Fruit fly (Drosophila melanogaster) whole organism, prepupa: ENCODE data around the gene Vm26Ab.

Source experiments
- Blimp-1 ChIP-seq: fragments of 200-800 bp; sonication (Bioruptor generic); optimal IDR thresholded peaks from 3 replicates; lab custom pipeline; 2017; ENCODE audit warnings: missing biosample characterization, missing genetic modification characterization, mild to moderate bottlenecking, moderate library complexity, missing genetic modification reagents
- CG10669 ChIP-seq: fragments of 200-800 bp; sonication (Bioruptor generic); optimal IDR thresholded peaks from 3 replicates; lab custom pipeline; 2018; ENCODE audit warnings: missing biosample characterization, mild to moderate bottlenecking, missing genetic modification characterization, moderate library complexity
- CG11294 ChIP-seq: fragments of 200-800 bp; sonication (Bioruptor generic); IDR thresholded peaks from 2 replicates; pipeline ENCODE4 v1.3.6; 2022; ENCODE audit warnings: missing biosample characterization, missing genetic modification characterization
- CG11902 ChIP-seq: fragments of 200-800 bp; sonication (Bioruptor generic); optimal IDR thresholded peaks from 3 replicates; lab custom pipeline; 2016; ENCODE audit warnings: missing biosample characterization, missing genetic modification characterization
- CG15336 ChIP-seq: fragments of 200-800 bp; sonication (Bioruptor generic); IDR thresholded peaks from 2 replicates; pipeline ENCODE4 v1.3.6; 2022; ENCODE audit warnings: missing biosample characterization, missing genetic modification characterization
- CG1621 ChIP-seq: fragments of 200-800 bp; sonication (Bioruptor generic); optimal IDR thresholded peaks from 3 replicates; lab custom pipeline; 2018; ENCODE audit warnings: missing biosample characterization, mild to moderate bottlenecking, missing genetic modification characterization
- CG16779 ChIP-seq: fragments of 200-800 bp; sonication (Bioruptor generic); optimal IDR thresholded peaks from 3 replicates; lab custom pipeline; 2017; ENCODE audit warnings: missing biosample characterization, mild to moderate bottlenecking, missing genetic modification characterization
- CG3032 ChIP-seq: fragments of 200-800 bp; optimal IDR thresholded peaks from 2 replicates; lab custom pipeline; 2019; ENCODE audit warnings: missing biosample characterization, mild to moderate bottlenecking, missing genetic modification characterization, moderate library complexity
- CG31627 ChIP-seq: fragments of 200-800 bp; sonication (Bioruptor generic); optimal IDR thresholded peaks from 3 replicates; lab custom pipeline; 2016; ENCODE audit warnings: missing biosample characterization, missing genetic modification characterization
- CG3919 ChIP-seq: fragments of 200-800 bp; sonication (Bioruptor generic); optimal IDR thresholded peaks from 3 replicates; lab custom pipeline; 2016; ENCODE audit warnings: missing biosample characterization, missing genetic modification characterization
- CG4318 ChIP-seq: fragments of 200-800 bp; sonication (Bioruptor generic); optimal IDR thresholded peaks from 3 replicates; lab custom pipeline; 2017; ENCODE audit warnings: missing biosample characterization, mild to moderate bottlenecking, missing genetic modification characterization
- CG6163 ChIP-seq: fragments of 200-800 bp; sonication (Bioruptor generic); IDR thresholded peaks from 3 replicates; pipeline ENCODE4 v1.3.6; 2022; ENCODE audit warnings: missing biosample characterization, missing genetic modification characterization
- CG6792 ChIP-seq: fragments of 200-800 bp; sonication (Bioruptor generic); optimal IDR thresholded peaks from 3 replicates; lab custom pipeline; 2016; ENCODE audit warnings: missing biosample characterization, missing genetic modification characterization
- CG6808 ChIP-seq: fragments of 200-800 bp; sonication (Bioruptor generic); optimal IDR thresholded peaks from 3 replicates; lab custom pipeline; 2017; ENCODE audit warnings: missing biosample characterization, missing genetic modification characterization, mild to moderate bottlenecking, moderate library complexity, missing genetic modification reagents
- CG6854 ChIP-seq: fragments of 200-800 bp; sonication (Bioruptor generic); optimal IDR thresholded peaks from 2 replicates; lab custom pipeline; 2017; ENCODE audit warnings: missing biosample characterization, mild to moderate bottlenecking, missing genetic modification characterization
- CG7368 ChIP-seq: fragments of 200-800 bp; sonication (Bioruptor generic); optimal IDR thresholded peaks from 3 replicates; lab custom pipeline; 2016; ENCODE audit warnings: missing biosample characterization, missing genetic modification characterization
- CG8319 ChIP-seq: fragments of 200-800 bp; sonication (Bioruptor generic); optimal IDR thresholded peaks from 3 replicates; lab custom pipeline; 2016; ENCODE audit warnings: missing biosample characterization, missing genetic modification characterization
- CG8632 ChIP-seq: fragments of 200-800 bp; sonication (Bioruptor generic); optimal IDR thresholded peaks from 3 replicates; lab custom pipeline; 2016; ENCODE audit warnings: missing biosample characterization, missing genetic modification characterization
- Eip78C ChIP-seq: fragments of 200-800 bp; sonication (Bioruptor generic); peaks from one replicate; lab custom pipeline; 2016; ENCODE audit warnings: missing biosample characterization, missing genetic modification characterization
- Eip93F ChIP-seq: fragments of 200-800 bp; sonication (Bioruptor generic); optimal IDR thresholded peaks from 2 replicates; lab custom pipeline; 2016; ENCODE audit warnings: missing biosample characterization, mild to moderate bottlenecking, missing genetic modification characterization
- Ets96B ChIP-seq: fragments of 200-800 bp; optimal IDR thresholded peaks from 2 replicates; lab custom pipeline; 2019; ENCODE audit warnings: missing biosample characterization, mild to moderate bottlenecking, missing genetic modification characterization, moderate library complexity
- Gug ChIP-seq: fragments of 200-800 bp; sonication (Bioruptor generic); IDR thresholded peaks from 2 replicates; pipeline ENCODE4 v1.3.6; 2022; ENCODE audit warnings: missing biosample characterization, missing genetic modification characterization
- Hr38 ChIP-seq: sonication (Bioruptor generic); optimal IDR thresholded peaks from 2 replicates; lab custom pipeline; 2016; ENCODE audit warnings: missing biosample characterization, missing genetic modification characterization
- Hr39 ChIP-seq: fragments of 200-800 bp; sonication (Bioruptor generic); optimal IDR thresholded peaks from 2 replicates; lab custom pipeline; 2016; ENCODE audit warnings: missing biosample characterization, missing genetic modification characterization
- Hr4 ChIP-seq: fragments of 200-800 bp; sonication (Bioruptor generic); optimal IDR thresholded peaks from 3 replicates; lab custom pipeline; 2016; ENCODE audit warnings: missing biosample characterization, missing genetic modification characterization
- Lpt ChIP-seq: fragments of 200-800 bp; sonication (Bioruptor generic); optimal IDR thresholded peaks from 3 replicates; lab custom pipeline; 2016; ENCODE audit warnings: missing biosample characterization, missing genetic modification characterization
- Smox ChIP-seq: fragments of 200-800 bp; sonication (Bioruptor generic); optimal IDR thresholded peaks from 3 replicates; lab custom pipeline; 2016; ENCODE audit warnings: missing biosample characterization, missing genetic modification characterization
- Sox14 ChIP-seq: fragments of 200-800 bp; sonication (Bioruptor generic); optimal IDR thresholded peaks from 3 replicates; lab custom pipeline; 2016; ENCODE audit warnings: missing biosample characterization, missing genetic modification characterization
- Sox15 ChIP-seq: fragments of 200-800 bp; sonication (Bioruptor generic); optimal IDR thresholded peaks from 3 replicates; lab custom pipeline; 2016; ENCODE audit warnings: missing biosample characterization, missing genetic modification characterization
- achi ChIP-seq: fragments of 200-800 bp; sonication (Bioruptor generic); optimal IDR thresholded peaks from 3 replicates; lab custom pipeline; 2016; ENCODE audit warnings: missing biosample characterization, missing genetic modification characterization
- acj6 ChIP-seq: fragments of 200-800 bp; sonication (Bioruptor generic); optimal IDR thresholded peaks from 3 replicates; lab custom pipeline; 2016; ENCODE audit warnings: missing biosample characterization, missing genetic modification characterization
- cyc ChIP-seq: fragments of 200-800 bp; sonication (Bioruptor generic); optimal IDR thresholded peaks from 3 replicates; lab custom pipeline; 2016; ENCODE audit warnings: missing biosample characterization, missing genetic modification characterization
- dac ChIP-seq: fragments of 200-800 bp; sonication (Bioruptor generic); optimal IDR thresholded peaks from 2 replicates; lab custom pipeline; 2017; ENCODE audit warnings: missing biosample characterization, mild to moderate bottlenecking, missing genetic modification characterization
- dsx ChIP-seq: fragments of 200-800 bp; optimal IDR thresholded peaks from 3 replicates; lab custom pipeline; 2019; ENCODE audit warnings: missing biosample characterization, mild to moderate bottlenecking, missing genetic modification characterization, moderate library complexity; ENCODE audit not compliant: poor library complexity, severe bottlenecking
- esn ChIP-seq: fragments of 200-800 bp; sonication (Bioruptor generic); optimal IDR thresholded peaks from 2 replicates; lab custom pipeline; 2016; ENCODE audit warnings: missing biosample characterization, mild to moderate bottlenecking, missing genetic modification characterization, moderate library complexity
- fd85E ChIP-seq: fragments of 200-800 bp; sonication (Bioruptor generic); optimal IDR thresholded peaks from 3 replicates; lab custom pipeline; 2016; ENCODE audit warnings: missing biosample characterization, missing genetic modification characterization
- fkh ChIP-seq: fragments of 200-800 bp; sonication (Bioruptor generic); optimal IDR thresholded peaks from 3 replicates; lab custom pipeline; 2017; ENCODE audit warnings: missing biosample characterization, mild to moderate bottlenecking, missing genetic modification characterization, moderate library complexity
- lz ChIP-seq: fragments of 200-800 bp; sonication (Bioruptor generic); optimal IDR thresholded peaks from 3 replicates; lab custom pipeline; 2016; ENCODE audit warnings: missing biosample characterization, missing genetic modification characterization
- net ChIP-seq: fragments of 200-800 bp; sonication (Bioruptor generic); optimal IDR thresholded peaks from 3 replicates; lab custom pipeline; 2016; ENCODE audit warnings: missing biosample characterization, missing genetic modification characterization
- salr ChIP-seq, 2 experiments: fragments of 200-800 bp; sonication (Bioruptor generic); optimal IDR thresholded peaks; 3 replicates each; lab custom pipeline; 2016 to 2018; ENCODE audit warnings: missing biosample characterization in 2 of 2, missing genetic modification characterization in 2 of 2, mild to moderate bottlenecking in 1 of 2
- spab ChIP-seq: fragments of 200-800 bp; sonication (Bioruptor generic); optimal IDR thresholded peaks from 2 replicates; lab custom pipeline; 2017; ENCODE audit warnings: missing biosample characterization, mild to moderate bottlenecking, missing genetic modification characterization, missing genetic modification reagents
- ss ChIP-seq, 2 experiments: fragments of 200-800 bp; sonication (Bioruptor generic); optimal IDR thresholded peaks; 2 replicates in 1 of 2; 3 replicates in 1 of 2; lab custom pipeline; 2017 to 2018; ENCODE audit warnings: mild to moderate bottlenecking in 2 of 2, missing biosample characterization in 2 of 2, missing genetic modification characterization in 2 of 2, moderate library complexity in 1 of 2
- svp ChIP-seq: fragments of 200-800 bp; sonication (Bioruptor generic); peaks from one replicate; lab custom pipeline; 2016; ENCODE audit warnings: missing biosample characterization, missing genetic modification characterization
- topi ChIP-seq: fragments of 200-800 bp; sonication (Bioruptor generic); optimal IDR thresholded peaks from 3 replicates; lab custom pipeline; 2016; ENCODE audit warnings: missing biosample characterization, missing genetic modification characterization
- vri ChIP-seq: fragments of 200-800 bp; sonication (Bioruptor generic); optimal IDR thresholded peaks from 3 replicates; lab custom pipeline; 2016; ENCODE audit warnings: missing biosample characterization, mild to moderate bottlenecking, missing genetic modification characterization

Gene Vm26Ab

DNA sequence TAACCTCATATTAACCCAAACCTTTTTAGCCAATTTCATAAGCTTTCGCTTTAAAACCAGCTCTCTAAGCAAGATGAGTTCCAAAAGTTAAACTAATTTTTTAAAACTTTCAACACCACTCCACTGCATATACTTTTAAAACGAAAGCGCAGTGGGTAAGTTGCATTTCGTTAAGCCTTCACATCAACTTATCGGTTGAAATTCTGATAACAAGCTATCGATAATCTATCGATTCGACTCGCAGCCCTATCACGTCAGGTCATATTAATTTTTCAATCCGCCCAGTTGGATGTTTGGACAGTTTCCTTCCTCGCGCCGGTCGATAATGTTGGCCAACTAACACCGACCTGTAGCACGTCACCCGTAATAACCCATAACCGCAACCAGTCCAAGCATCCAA, 29.3 kb downstream of the Vm26Ab start, which contains the start of gene ifc:
Gene ifc, plus strand, starts transcription at position 255 of the 400 bp plus-strand sequence.
- TF ChIP-seq Lpt (no peak), CG15336 (GFP tag; lab: Robert Waterston, UW) (no peak), CG1621 (tag; lab: Kevin White, UChicago) (peak; percentile 47), acj6 (GFP tag; lab: Kevin White, UChicago) (peak; percentile 19), Hr4 (no peak), CG3032 (tag; lab: Kevin White, UChicago) (peak; percentile 51), CG31627 (GFP tag; lab: Kevin White, UChicago) (peak; percentile 66), fd85E (GFP tag; lab: Kevin White, UChicago) (no peak), CG6854 (GFP tag; lab: Kevin White, UChicago) (no peak), CG6792 (GFP tag; lab: Kevin White, UChicago) (peak; percentile 29), Gug (GFP tag; lab: Robert Waterston, UW) (no peak), CG10669 (GFP tag; lab: Kevin White, UChicago) (peak; percentile 10), CG7368 (GFP tag; lab: Kevin White, UChicago) (no peak), ss (GFP tag; optimal IDR thresholded peaks at IDR 0.05; lab: Kevin White, UChicago) (peak in 1 of 2 experiments; percentile 3), CG6163 (GFP tag; lab: Robert Waterston, UW) (no peak), lz (GFP tag; lab: Kevin White, UChicago) (peak; percentile 58), vri (GFP tag; lab: Kevin White, UChicago) (no peak), Hr39 (no peak), Eip93F (GFP tag; lab: Kevin White, UChicago) (no peak), CG4318 (GFP tag; lab: Kevin White, UChicago) (no peak), CG8632 (GFP tag; lab: Kevin White, UChicago) (no peak), Ets96B (peak; percentile 23), CG11902 (GFP tag; lab: Kevin White, UChicago) (no peak), fkh (GFP tag; lab: Kevin White, UChicago) (peak; percentile 12), topi (no peak), svp (GFP tag; lab: Kevin White, UChicago) (peak; percentile 83), CG11294 (GFP tag; lab: Robert Waterston, UW) (no peak), salr (GFP tag; optimal IDR thresholded peaks at IDR 0.05; lab: Kevin White, UChicago) (peak in 1 of 2 experiments; percentile 29), achi (no peak), net (no peak), CG16779 (tag; lab: Kevin White, UChicago) (no peak), cyc (peak; percentile 52), CG6808 (GFP tag; lab: Kevin White, UChicago) (no peak), Sox14 (peak; percentile 66), dac (GFP tag; lab: Kevin White, UChicago) (no peak), dsx (GFP tag; lab: Kevin White, UChicago) (peak; percentile 30), Blimp-1 (GFP tag; lab: Kevin White, UChicago) (no peak), esn (GFP tag; lab: Kevin White, UChicago) (peak; percentile 45), Smox (GFP tag; lab: Kevin White, UChicago) (no peak), Eip78C (GFP tag; lab: Kevin White, UChicago) (peak; percentile 66), spab (GFP tag; lab: Kevin White, UChicago) (no peak), CG8319 (GFP tag; lab: Kevin White, UChicago) (no peak), CG3919 (GFP tag; lab: Kevin White, UChicago) (peak; percentile 38), Hr38 (GFP tag; lab: Kevin White, UChicago) (no peak), Sox15 (GFP tag; lab: Kevin White, UChicago) (peak; percentile 25)
